Worm (Caenorhabditis elegans): ENCODE measurements around the gene M142.8.

Gene M142.8

ce11 chrIII:10895817-10896413 lies 37.5 kb upstream of the M142.8 start, which contains the start of gene com-1 (continued):
- peak; percentile 63 for TF ChIP-seq lsl-1 (GFP tag; optimal IDR thresholded peaks at IDR 0.05)
- no peak for TF ChIP-seq bed-1 (GFP tag; IDR thresholded peaks at IDR 0.05)
- TF ChIP-seq nhr-27 (tag; optimal IDR thresholded peaks at IDR 0.05), result no peak
- TF ChIP-seq cebp-1 (GFP tag; IDR thresholded peaks at IDR 0.05), result no peak
- no peak for TF ChIP-seq cebp-1 (tag; optimal IDR thresholded peaks at IDR 0.05)
- peak; percentile 46 for TF ChIP-seq attf-5 (GFP tag; optimal IDR thresholded peaks at IDR 0.05)
- no peak for TF ChIP-seq F39B2.1 (GFP tag; IDR thresholded peaks at IDR 0.05)
- no peak for TF ChIP-seq mel-28 (tag; optimal IDR thresholded peaks at IDR 0.05; ENCODE audit: borderline replicate concordance)

- TF ChIP-seq rcor-1 (GFP tag; IDR thresholded peaks at IDR 0.05) (no peak), bed-2 (GFP tag; IDR thresholded peaks at IDR 0.05) (no peak), nfya-1 (tag; optimal IDR thresholded peaks at IDR 0.05; ENCODE audit: borderline replicate concordance, insufficient read depth) (no peak), sea-2 (GFP tag; IDR thresholded peaks at IDR 0.05) (no peak), T26A5.8 (tag; optimal IDR thresholded peaks at IDR 0.05) (no peak), ztf-6 (GFP tag; IDR thresholded peaks at IDR 0.05) (no peak), nhr-120 (GFP tag; IDR thresholded peaks at IDR 0.05) (no peak), fkh-3 (tag; optimal IDR thresholded peaks at IDR 0.05) (no peak), dox-1 (GFP tag; IDR thresholded peaks at IDR 0.05) (no peak), aptf-2 (GFP tag; conservative IDR thresholded peaks at IDR 0.05) (no peak), F10E7.11 (tag; optimal IDR thresholded peaks at IDR 0.05) (no peak)
Observed at ce11 chrIII:10902341-10902740, 31.1 kb upstream of the M142.8 start, which contains the start of gene unc-119. TSS of gene unc-119 (plus strand) at chrIII:10902641.

- TF ChIP-seq nhr-90 (tag; optimal IDR thresholded peaks at IDR 0.05), result no peak
- TF ChIP-seq atf-7 (tag; optimal IDR thresholded peaks at IDR 0.05), result peak; percentile 62
- peak; percentile 12 for TF ChIP-seq K12H6.12 (tag; optimal IDR thresholded peaks at IDR 0.05)
Observed at ce11 chrIII:10903009-10903609, 30.3 kb upstream of the M142.8 start.

- peak; percentile 54 for TF ChIP-seq efl-1 (GFP tag; optimal IDR thresholded peaks at IDR 0.05)
- no peak for TF ChIP-seq F10E7.11 (tag; optimal IDR thresholded peaks at IDR 0.05)
- peak; percentile 79 for TF ChIP-seq dpl-1 (GFP tag; optimal IDR thresholded peaks at IDR 0.05)
- peak in 1 of 3 experiments; percentile 76 for TF ChIP-seq lin-35 (GFP tag; optimal IDR thresholded peaks at IDR 0.05)
Observed at ce11 chrIII:10904320-10904961, 29.0 kb upstream of the M142.8 start.

ce11 chrIII:10905112-10905511 lies 28.3 kb upstream of the M142.8 start:
- TF ChIP-seq lin-35 (GFP tag; optimal IDR thresholded peaks at IDR 0.05) (peak in 2 of 3 experiments; percentile 46 to 88), hmg-1.2 (GFP tag; IDR thresholded peaks at IDR 0.05) (peak; percentile 84), sdz-38 (tag; optimal IDR thresholded peaks at IDR 0.05) (no peak), lin-40 (tag; optimal IDR thresholded peaks at IDR 0.05) (peak; percentile 27), snpc-4 (GFP tag; optimal IDR thresholded peaks at IDR 0.05) (peak; percentile 61), snpc-4 (tag; optimal IDR thresholded peaks at IDR 0.05) (no peak), efl-1 (GFP tag; optimal IDR thresholded peaks at IDR 0.05) (peak; percentile 45), ceh-79 (tag; optimal IDR thresholded peaks at IDR 0.05) (no peak), lsl-1 (GFP tag; optimal IDR thresholded peaks at IDR 0.05) (no peak), zim-3 (tag; optimal IDR thresholded peaks at IDR 0.05) (no peak), K12H6.12 (tag; optimal IDR thresholded peaks at IDR 0.05) (peak; percentile 12), ceh-27 (GFP tag; optimal IDR thresholded peaks at IDR 0.05) (no peak), fkh-3 (tag; optimal IDR thresholded peaks at IDR 0.05) (no peak), zfh-2 (GFP tag; conservative IDR thresholded peaks at IDR 0.05) (0 out of 2 replicates have a peak, but pooled peaks have one; percentile 18), B0035.1 (tag; optimal IDR thresholded peaks at IDR 0.05) (no peak), ama-1 (optimal IDR thresholded peaks at IDR 0.05) (no peak), ama-1 (GFP tag; optimal IDR thresholded peaks at IDR 0.05) (peak in 1 of 2 experiments; percentile 12), mcd-1 (GFP tag; IDR thresholded peaks at IDR 0.05) (peak; percentile 40), cebp-1 (GFP tag; IDR thresholded peaks at IDR 0.05) (0 out of 2 replicates have a peak, but pooled peaks have one; percentile 19), cebp-1 (tag; optimal IDR thresholded peaks at IDR 0.05) (peak; percentile 52), madf-8 (GFP tag; conservative IDR thresholded peaks at IDR 0.05) (no peak), dpl-1 (GFP tag; optimal IDR thresholded peaks at IDR 0.05) (peak; percentile 51), rcor-1 (GFP tag; IDR thresholded peaks at IDR 0.05) (no peak)

All from whole organism, young adult.